Fruit fly (Drosophila melanogaster) whole organism, embryonic: ENCODE data around the gene Apoltp.
A peak's percentile ranks its signal among the peaks of the same experiment; 100 is the strongest.

ENCODE experiments used
- Asciz ChIP-seq: fragments of 200-800 bp; sonication (Bioruptor generic); optimal IDR thresholded peaks from 2 replicates; lab custom pipeline; 2017; ENCODE audit warnings: missing biosample characterization, mild to moderate bottlenecking, missing genetic modification characterization, missing genetic modification reagents
- CG10654 ChIP-seq: fragments of 200-800 bp; sonication (Bioruptor generic); optimal IDR thresholded peaks from 2 replicates; lab custom pipeline; 2016; ENCODE audit warnings: missing biosample characterization, missing genetic modification characterization
- CG11085 ChIP-seq: fragments of 200-800 bp; sonication (Bioruptor generic); IDR thresholded peaks from 2 replicates; pipeline ENCODE4 v1.3.6; 2022; ENCODE audit warnings: missing biosample characterization, missing genetic modification characterization
- CG11504 ChIP-seq: fragments of 200-800 bp; sonication (Bioruptor generic); optimal IDR thresholded peaks from 3 replicates; lab custom pipeline; 2019; ENCODE audit warnings: missing biosample characterization, mild to moderate bottlenecking, missing genetic modification characterization, moderate library complexity
- CG12391 ChIP-seq: fragments of 200-800 bp; sonication (Bioruptor generic); optimal IDR thresholded peaks from 3 replicates; lab custom pipeline; 2018; ENCODE audit warnings: missing biosample characterization, mild to moderate bottlenecking, missing genetic modification characterization, moderate library complexity
- CG12769 ChIP-seq: fragments of 200-800 bp; sonication (Bioruptor generic); optimal IDR thresholded peaks from 2 replicates; lab custom pipeline; 2019; ENCODE audit warnings: missing biosample characterization, mild to moderate bottlenecking, missing genetic modification characterization, moderate library complexity
- CG14860 ChIP-seq: fragments of 200-800 bp; sonication (Bioruptor generic); IDR thresholded peaks from 3 replicates; pipeline ENCODE4 v1.3.6; 2022; ENCODE audit warnings: missing biosample characterization, missing genetic modification characterization; ENCODE audit not compliant: partially characterized antibody
- CG15073 ChIP-seq: fragments of 200-800 bp; sonication (Bioruptor generic); optimal IDR thresholded peaks from 2 replicates; lab custom pipeline; 2016; ENCODE audit warnings: missing biosample characterization, missing genetic modification characterization
- CG17359 ChIP-seq: fragments of 200-800 bp; sonication (Bioruptor generic); optimal IDR thresholded peaks from 3 replicates; lab custom pipeline; 2018; ENCODE audit warnings: missing biosample characterization, mild to moderate bottlenecking, missing genetic modification characterization, moderate library complexity
- CG17385 ChIP-seq: fragments of 200-800 bp; sonication (Bioruptor generic); optimal IDR thresholded peaks from 3 replicates; lab custom pipeline; 2018; ENCODE audit warnings: missing biosample characterization, mild to moderate bottlenecking, missing genetic modification characterization
- CG1792 ChIP-seq: fragments of 200-800 bp; sonication (Bioruptor generic); optimal IDR thresholded peaks from 2 replicates; lab custom pipeline; 2016; ENCODE audit warnings: missing biosample characterization, missing genetic modification characterization
- CG2875 ChIP-seq: fragments of 200-800 bp; sonication (Bioruptor generic); optimal IDR thresholded peaks from 2 replicates; lab custom pipeline; 2017; ENCODE audit warnings: missing biosample characterization, mild to moderate bottlenecking, missing genetic modification characterization, missing genetic modification reagents
- CG30431 ChIP-seq: fragments of 200-800 bp; sonication (Bioruptor generic); optimal IDR thresholded peaks from 2 replicates; lab custom pipeline; 2017; ENCODE audit warnings: missing biosample characterization, missing genetic modification characterization
- CG31388 ChIP-seq: fragments of 200-800 bp; sonication (Bioruptor generic); optimal IDR thresholded peaks from 2 replicates; lab custom pipeline; 2016; ENCODE audit warnings: missing biosample characterization, missing genetic modification characterization
- CG32767 ChIP-seq: fragments of 200-800 bp; sonication (Bioruptor generic); IDR thresholded peaks from 2 replicates; pipeline ENCODE4 v1.3.6; 2022; ENCODE audit warnings: missing biosample characterization, missing genetic modification characterization
- CG4707 ChIP-seq: fragments of 200-800 bp; sonication (Bioruptor generic); optimal IDR thresholded peaks from 2 replicates; lab custom pipeline; 2018; ENCODE audit warnings: missing biosample characterization, mild to moderate bottlenecking, missing genetic modification characterization, moderate library complexity
- CG6272 ChIP-seq: fragments of 200-800 bp; sonication (Bioruptor generic); IDR thresholded peaks from 2 replicates; pipeline ENCODE4 v1.3.6; 2022; ENCODE audit warnings: missing biosample characterization, missing genetic modification characterization
- CG7556 ChIP-seq: fragments of 200-800 bp; sonication (Bioruptor generic); optimal IDR thresholded peaks from 2 replicates; lab custom pipeline; 2017; ENCODE audit warnings: missing biosample characterization, mild to moderate bottlenecking, missing genetic modification characterization
- CG7745 ChIP-seq: fragments of 200-800 bp; sonication (Bioruptor generic); optimal IDR thresholded peaks from 2 replicates; lab custom pipeline; 2018; ENCODE audit warnings: missing biosample characterization, mild to moderate bottlenecking, missing genetic modification characterization, moderate library complexity
- CG8089 ChIP-seq: fragments of 200-800 bp; sonication (Bioruptor generic); optimal IDR thresholded peaks from 3 replicates; lab custom pipeline; 2016; ENCODE audit warnings: missing biosample characterization, missing genetic modification characterization
- CG8478 ChIP-seq: fragments of >200 bp; optimal IDR thresholded peaks from 2 replicates; lab custom pipeline; 2018
- CG9437 ChIP-seq: fragments of 200-800 bp; sonication (Bioruptor generic); optimal IDR thresholded peaks from 2 replicates; lab custom pipeline; 2018; ENCODE audit warnings: missing biosample characterization, mild to moderate bottlenecking, missing genetic modification characterization
- CG9817 ChIP-seq: fragments of 200-800 bp; sonication (Bioruptor generic); optimal IDR thresholded peaks from 2 replicates; lab custom pipeline; 2018; ENCODE audit warnings: missing biosample characterization, mild to moderate bottlenecking, missing genetic modification characterization, moderate library complexity
- CTCF ChIP-seq: fragments of 200-800 bp; sonication (Bioruptor generic); optimal IDR thresholded peaks from 2 replicates; lab custom pipeline; 2017; ENCODE audit warnings: missing biosample characterization, mild to moderate bottlenecking, missing genetic modification characterization, moderate library complexity
- Camta ChIP-seq: fragments of 200-800 bp; sonication (Bioruptor generic); optimal IDR thresholded peaks from 2 replicates; lab custom pipeline; 2016; ENCODE audit warnings: missing biosample characterization, missing genetic modification characterization
- E2f1 ChIP-seq: fragments of 200-800 bp; sonication (Bioruptor generic); IDR thresholded peaks from 2 replicates; pipeline ENCODE4 v1.3.6; 2022; ENCODE audit warnings: missing biosample characterization, missing genetic modification characterization
- Fer1 ChIP-seq: fragments of 200-800 bp; sonication (Bioruptor generic); optimal IDR thresholded peaks from 2 replicates; lab custom pipeline; 2017; ENCODE audit warnings: missing biosample characterization, mild to moderate bottlenecking, missing genetic modification characterization
- Fer2 ChIP-seq: fragments of 200-800 bp; sonication (Bioruptor generic); optimal IDR thresholded peaks from 2 replicates; lab custom pipeline; 2018; ENCODE audit warnings: missing biosample characterization, mild to moderate bottlenecking, missing genetic modification characterization, moderate library complexity
- Fer3 ChIP-seq: fragments of 200-800 bp; sonication (Bioruptor generic); optimal IDR thresholded peaks from 2 replicates; lab custom pipeline; 2018; ENCODE audit warnings: missing biosample characterization, mild to moderate bottlenecking, missing genetic modification characterization, moderate library complexity
- Hand ChIP-seq: fragments of 200-800 bp; sonication (Bioruptor generic); optimal IDR thresholded peaks from 2 replicates; lab custom pipeline; 2017; ENCODE audit warnings: mild to moderate bottlenecking, missing biosample characterization, missing genetic modification reagents, missing genetic modification characterization
- Hmr ChIP-seq: fragments of 200-800 bp; sonication (Bioruptor generic); optimal IDR thresholded peaks from 3 replicates; lab custom pipeline; 2017; ENCODE audit warnings: mild to moderate bottlenecking, missing biosample characterization, missing genetic modification reagents, missing genetic modification characterization
- Hr3 ChIP-seq: fragments of 200-800 bp; sonication (Bioruptor generic); optimal IDR thresholded peaks from 3 replicates; lab custom pipeline; 2016; ENCODE audit warnings: missing biosample characterization, missing genetic modification characterization
- NK7.1 ChIP-seq: fragments of 200-800 bp; sonication (Bioruptor generic); optimal IDR thresholded peaks from 3 replicates; lab custom pipeline; 2016; ENCODE audit warnings: missing biosample characterization, missing genetic modification characterization
- PHDP ChIP-seq: fragments of 200-800 bp; sonication (Bioruptor generic); optimal IDR thresholded peaks from 3 replicates; lab custom pipeline; 2018; ENCODE audit warnings: missing biosample characterization, mild to moderate bottlenecking, missing genetic modification characterization, moderate library complexity
- Ssrp ChIP-seq: fragments of 200-800 bp; sonication (Bioruptor generic); optimal IDR thresholded peaks from 2 replicates; lab custom pipeline; 2018; ENCODE audit warnings: missing biosample characterization, mild to moderate bottlenecking, missing genetic modification characterization, moderate library complexity
- abd-A ChIP-seq: fragments of 200-800 bp; sonication (Bioruptor generic); optimal IDR thresholded peaks from 3 replicates; lab custom pipeline; 2019; ENCODE audit warnings: missing biosample characterization, mild to moderate bottlenecking, missing genetic modification characterization, moderate library complexity
- cato ChIP-seq: fragments of 200-800 bp; sonication (Bioruptor generic); optimal IDR thresholded peaks from 2 replicates; lab custom pipeline; 2016; ENCODE audit warnings: missing biosample characterization, missing genetic modification characterization, borderline replicate concordance
- da ChIP-seq: fragments of 200-800 bp; sonication (Bioruptor generic); optimal IDR thresholded peaks from 2 replicates; lab custom pipeline; 2016; ENCODE audit warnings: missing biosample characterization, missing genetic modification characterization
- fd96Cb ChIP-seq: fragments of 200-800 bp; sonication (Bioruptor generic); optimal IDR thresholded peaks from 2 replicates; lab custom pipeline; 2018; ENCODE audit warnings: missing biosample characterization, mild to moderate bottlenecking, missing genetic modification characterization, moderate library complexity
- gro ChIP-seq: fragments of 200-800 bp; sonication (Bioruptor generic); optimal IDR thresholded peaks from 2 replicates; lab custom pipeline; 2016; ENCODE audit warnings: missing biosample characterization, missing genetic modification characterization
- kah ChIP-seq: fragments of 200-800 bp; sonication (Bioruptor generic); optimal IDR thresholded peaks from 2 replicates; lab custom pipeline; 2018; ENCODE audit warnings: missing biosample characterization, mild to moderate bottlenecking, missing genetic modification characterization
- lola ChIP-seq, 3 experiments: fragments of >200 bp in 2 of 3; fragments of 200-800 bp in 1 of 3; sonication (Bioruptor generic) in 1 of 3; optimal IDR thresholded peaks; 2 replicates each; lab custom pipeline; 2017 to 2019; ENCODE audit warnings: missing biosample characterization in 3 of 3, missing genetic modification characterization in 3 of 3, mild to moderate bottlenecking in 1 of 3, moderate library complexity in 1 of 3
- lov ChIP-seq, 2 experiments: fragments of 200-800 bp in 1 of 2; fragments of >200 bp in 1 of 2; sonication (Bioruptor generic) in 1 of 2; IDR thresholded peaks in 1 of 2; optimal IDR thresholded peaks in 1 of 2; 2 replicates in 1 of 2; 3 replicates in 1 of 2; pipeline versions ENCODE4 v1.3.6 to Lab custom; 2017 to 2022; ENCODE audit warnings: missing biosample characterization in 1 of 2, missing genetic modification characterization in 1 of 2
- org-1 ChIP-seq: fragments of 200-800 bp; sonication (Bioruptor generic); optimal IDR thresholded peaks from 2 replicates; lab custom pipeline; 2017; ENCODE audit warnings: missing biosample characterization, missing genetic modification characterization
- salm ChIP-seq: fragments of 200-800 bp; sonication (Bioruptor generic); optimal IDR thresholded peaks from 2 replicates; lab custom pipeline; 2018; ENCODE audit warnings: missing biosample characterization, mild to moderate bottlenecking, missing genetic modification characterization
- toy ChIP-seq: fragments of 200-800 bp; sonication (Bioruptor generic); IDR thresholded peaks from 2 replicates; pipeline ENCODE4 v1.3.6; 2022; ENCODE audit warnings: missing biosample characterization, missing genetic modification characterization
- wor ChIP-seq: fragments of 200-800 bp; sonication (Bioruptor generic); IDR thresholded peaks from 2 replicates; pipeline ENCODE4 v1.3.6; 2022; ENCODE audit warnings: missing biosample characterization, missing genetic modification characterization
- zen ChIP-seq: fragments of 200-800 bp; sonication (Bioruptor generic); optimal IDR thresholded peaks from 3 replicates; lab custom pipeline; 2018; ENCODE audit warnings: missing biosample characterization, mild to moderate bottlenecking, missing genetic modification characterization, moderate library complexity

Gene Apoltp

DNA sequence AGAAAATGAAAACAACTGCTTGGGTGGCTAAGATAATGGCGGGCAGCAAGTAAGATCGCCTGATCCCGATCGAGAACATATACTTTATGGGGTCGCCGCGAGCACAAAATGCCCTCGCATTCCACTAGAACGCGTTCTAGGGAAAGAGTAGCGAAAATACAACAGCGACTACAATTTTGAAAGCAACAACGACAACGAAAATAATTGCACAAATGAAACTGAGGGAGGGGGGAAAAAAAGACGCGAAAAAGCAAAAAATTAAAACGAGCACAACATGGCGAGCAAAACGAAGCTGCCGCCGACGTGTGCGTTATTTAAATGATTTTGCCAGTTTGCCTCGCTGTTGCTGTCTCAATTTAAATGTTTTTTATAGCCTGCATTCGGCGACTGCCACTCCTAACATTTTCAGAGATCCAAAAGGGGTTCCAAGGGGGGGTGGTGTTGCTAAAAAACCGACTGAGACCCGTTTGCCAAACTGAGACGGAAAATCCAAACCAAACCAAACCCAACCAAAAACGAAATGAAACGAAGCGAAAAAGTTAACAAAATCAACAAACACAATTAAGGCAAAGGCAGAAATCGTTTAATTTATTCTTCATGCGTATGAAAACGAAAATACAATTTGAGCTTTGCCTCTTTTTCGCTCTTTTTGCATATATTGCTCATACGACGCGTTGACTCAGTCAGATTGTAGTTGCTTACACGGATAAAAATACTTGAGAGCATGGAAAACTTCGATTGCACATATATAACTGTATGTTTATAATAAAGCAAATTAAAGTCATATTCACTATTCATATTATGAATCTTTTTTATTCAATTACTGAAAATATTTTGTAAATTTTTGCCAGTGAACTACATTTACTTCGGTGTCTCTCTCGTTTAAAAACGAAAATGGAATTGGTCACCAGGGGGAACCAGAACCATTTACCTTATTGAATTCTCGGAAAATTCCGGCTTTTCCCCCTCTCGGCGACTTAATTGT, 58.7 kb downstream of the Apoltp start (continued):
- TF ChIP-seq CG2875 (GFP tag; lab: Kevin White, UChicago) = no peak
- TF ChIP-seq fd96Cb (tag; lab: Kevin White, UChicago) = peak; percentile 25
- TF ChIP-seq CG14860 (GFP tag; lab: Robert Waterston, UW) = no peak
- 0 out of 2 replicates have a peak, but pooled peaks have one; percentile 55 for TF ChIP-seq toy (GFP tag; lab: Robert Waterston, UW)
- no peak for TF ChIP-seq lov (optimal IDR thresholded peaks at IDR 0.05; lab: Kevin White, UChicago)
- no peak for TF ChIP-seq lov (GFP tag; IDR thresholded peaks at IDR 0.05; lab: Robert Waterston, UW)
- TF ChIP-seq Fer1 (GFP tag; lab: Kevin White, UChicago) = peak; percentile 58
- peak; percentile 76 for TF ChIP-seq CG6272 (GFP tag; lab: Robert Waterston, UW)
- no peak for TF ChIP-seq CG8089 (GFP tag; lab: Kevin White, UChicago)
- TF ChIP-seq CG17359 = peak; percentile 60
- peak; percentile 51 for TF ChIP-seq CG12769 (tag; lab: Kevin White, UChicago)
- TF ChIP-seq salm (tag; lab: Kevin White, UChicago) = no peak
- TF ChIP-seq CG7556 (GFP tag; lab: Kevin White, UChicago) = peak; percentile 66
- no peak for TF ChIP-seq CG31388 (GFP tag; lab: Kevin White, UChicago)
- TF ChIP-seq gro (GFP tag; lab: Kevin White, UChicago) = peak; percentile 4
- peak; percentile 39 for TF ChIP-seq Hr3
- TF ChIP-seq wor (GFP tag; lab: Robert Waterston, UW) = 0 out of 2 replicates have a peak, but pooled peaks have one; percentile 24
- no peak for TF ChIP-seq CG7745 (tag; lab: Kevin White, UChicago)
- TF ChIP-seq Fer2 (tag; lab: Kevin White, UChicago) = no peak
- TF ChIP-seq lola (GFP tag; optimal IDR thresholded peaks at IDR 0.05; lab: Kevin White, UChicago) = no peak
- no peak for TF ChIP-seq NK7.1 (GFP tag; lab: Kevin White, UChicago)
- TF ChIP-seq Asciz (GFP tag; lab: Kevin White, UChicago) = no peak
- no peak for TF ChIP-seq CG8478 (lab: Kevin White, UChicago)
- peak; percentile 54 for TF ChIP-seq Hand
- peak; percentile 79 for TF ChIP-seq PHDP (tag; lab: Kevin White, UChicago)
- peak; percentile 38 for TF ChIP-seq CG9817 (tag; lab: Kevin White, UChicago)
- peak; percentile 41 for TF ChIP-seq CG9437 (GFP tag; lab: Kevin White, UChicago)
- no peak for TF ChIP-seq CG1792 (GFP tag; lab: Kevin White, UChicago)
- peak; percentile 86 for TF ChIP-seq E2f1
- TF ChIP-seq cato = no peak
- peak; percentile 55 for TF ChIP-seq CG12391
- peak; percentile 13 for TF ChIP-seq CG10654 (GFP tag; lab: Kevin White, UChicago)
- no peak for TF ChIP-seq da (GFP tag; lab: Kevin White, UChicago)
- TF ChIP-seq CTCF (GFP tag; lab: Kevin White, UChicago) = no peak
- TF ChIP-seq CG11085 (GFP tag; lab: Robert Waterston, UW) = peak; percentile 59
- no peak for TF ChIP-seq CG15073
- TF ChIP-seq zen (tag; lab: Kevin White, UChicago) = no peak
- TF ChIP-seq CG11504 = peak; percentile 75
- peak; percentile 32 for TF ChIP-seq org-1 (GFP tag; lab: Kevin White, UChicago)
- no peak for TF ChIP-seq CG4707
- TF ChIP-seq kah (GFP tag; lab: Kevin White, UChicago) = no peak
- peak; percentile 9 for TF ChIP-seq abd-A
- TF ChIP-seq CG32767 (GFP tag; lab: Robert Waterston, UW) = peak; percentile 55; the same call in 1 of the 2 replicates
- TF ChIP-seq CG30431 = no peak
- TF ChIP-seq Ssrp = peak; percentile 14
- peak; percentile 29 for TF ChIP-seq Camta (GFP tag; lab: Kevin White, UChicago)
- peak; percentile 63 for TF ChIP-seq CG17385 (GFP tag; lab: Kevin White, UChicago)
- TF ChIP-seq Hmr (GFP tag; lab: Kevin White, UChicago) = peak; percentile 81
- peak; percentile 69 for TF ChIP-seq Fer3 (tag; lab: Kevin White, UChicago)
